Fruit fly (Drosophila melanogaster): ENCODE data around the gene org-1.

DNA sequence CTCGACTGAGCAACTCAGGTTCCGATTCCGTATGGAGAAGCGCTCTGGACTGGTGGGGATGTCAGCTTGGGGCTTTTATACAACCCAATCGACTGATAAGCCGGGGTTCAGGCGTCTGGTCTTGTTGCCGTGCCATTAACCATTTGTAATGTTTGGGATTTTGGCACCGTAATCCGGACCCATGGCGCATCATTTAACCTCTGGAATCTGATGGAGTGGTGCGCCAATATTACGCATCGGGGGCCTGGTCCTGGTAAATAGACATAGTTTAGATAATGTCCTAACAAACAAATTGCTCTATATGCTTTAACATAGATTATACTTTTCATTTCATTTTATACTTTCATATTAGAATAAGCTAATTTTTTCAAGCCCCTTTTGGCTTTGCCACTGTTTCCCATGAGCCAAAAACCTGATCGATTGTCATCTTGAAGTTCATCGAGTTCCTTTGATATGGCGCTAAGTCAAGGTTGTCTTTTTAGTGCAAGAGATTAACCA, 14.1 kb upstream of the org-1 start, which contains the start of gene CG12116:
- TF ChIP-seq usp (GFP tag; optimal IDR thresholded peaks at IDR 0.05) (no peak), psq (optimal IDR thresholded peaks at IDR 0.05) (no peak), CG8478 (optimal IDR thresholded peaks at IDR 0.05) (no peak)
